Worm (Caenorhabditis elegans): ENCODE measurements around the gene snet-1.

- TF ChIP-seq unc-55 (GFP tag; optimal IDR thresholded peaks at IDR 0.05) (no peak), lin-39 (tag; optimal IDR thresholded peaks at IDR 0.05) (no peak), snpc-4 (tag; optimal IDR thresholded peaks at IDR 0.05) (no peak), blmp-1 (tag; optimal IDR thresholded peaks at IDR 0.05; ENCODE audit: insufficient read depth) (no peak), ZK546.5 (tag; optimal IDR thresholded peaks at IDR 0.05) (no peak)
These were observed 38.7 kb downstream of the snet-1 start for ce11 chrX:3630090-3630489.

Measured in whole organism, L2 larva.